Fruit fly (Drosophila melanogaster): ENCODE results near the gene CG32982.

Gene CG32982

DNA sequence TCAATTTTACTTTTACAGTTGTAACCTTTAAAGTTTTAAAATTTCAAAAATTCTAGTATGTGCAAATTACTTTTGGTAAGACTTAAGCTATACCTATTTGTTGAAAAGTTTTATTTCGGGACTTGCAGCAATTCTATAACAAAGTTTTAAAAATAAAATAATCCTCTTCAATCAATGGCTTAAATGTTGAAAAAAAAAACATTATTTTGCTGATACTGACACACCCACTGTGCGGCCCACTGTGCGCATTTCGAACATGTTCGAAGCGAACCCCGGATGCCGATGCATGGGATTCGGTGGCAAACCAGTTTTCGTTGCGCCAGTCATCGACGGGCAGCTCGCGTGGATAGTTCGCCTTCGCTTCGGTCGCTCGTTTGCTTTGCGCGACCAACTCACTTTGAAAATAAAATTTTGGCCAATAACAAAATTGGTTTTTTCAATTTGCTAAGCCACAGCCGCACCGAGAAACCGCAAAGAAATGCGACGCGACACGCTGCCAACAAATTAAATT, at the start of gene CG32982 (continued):
- no peak for TF ChIP-seq vnd (GFP tag; IDR thresholded peaks at IDR 0.05; ENCODE audit: partially characterized antibody)
- peak; percentile 80 for TF ChIP-seq CG3847 (GFP tag; IDR thresholded peaks at IDR 0.05)
- TF ChIP-seq CG4360 (GFP tag; IDR thresholded peaks at IDR 0.05) = peak; percentile 69
- TF ChIP-seq zen (tag; optimal IDR thresholded peaks at IDR 0.05) = peak; percentile 88
- TF ChIP-seq H2.0 (GFP tag; IDR thresholded peaks at IDR 0.05) = peak; percentile 74
- peak; percentile 77 for TF ChIP-seq mirr (GFP tag; optimal IDR thresholded peaks at IDR 0.05)
- TF ChIP-seq pho (GFP tag; optimal IDR thresholded peaks at IDR 0.05) = peak; percentile 93
- peak; percentile 67 for TF ChIP-seq salm (tag; optimal IDR thresholded peaks at IDR 0.05)
- TF ChIP-seq CG30403 (GFP tag; optimal IDR thresholded peaks at IDR 0.05) = peak; percentile 97
- peak; percentile 84 for TF ChIP-seq CG10147 (GFP tag; optimal IDR thresholded peaks at IDR 0.05)
- peak; percentile 87 for TF ChIP-seq NK7.1 (GFP tag; optimal IDR thresholded peaks at IDR 0.05)
- TF ChIP-seq al (GFP tag; IDR thresholded peaks at IDR 0.05) = peak; percentile 93
- peak; percentile 92 for TF ChIP-seq lab (GFP tag; optimal IDR thresholded peaks at IDR 0.05)
- TF ChIP-seq croc (GFP tag; conservative IDR thresholded peaks at IDR 0.05) = peak; percentile 86
- peak; percentile 81; the same call in 1 of the 2 replicates for TF ChIP-seq danr (GFP tag; IDR thresholded peaks at IDR 0.05)
- TF ChIP-seq HHEX (GFP tag; optimal IDR thresholded peaks at IDR 0.05) = peak; percentile 92
- peak; percentile 93 for TF ChIP-seq Atf6 (GFP tag; IDR thresholded peaks at IDR 0.05)
- TF ChIP-seq CG13123 (GFP tag; optimal IDR thresholded peaks at IDR 0.05) = peak; percentile 65
- peak in 1 of 2 experiments; percentile 90 for TF ChIP-seq eve (GFP tag; optimal IDR thresholded peaks at IDR 0.05)
- peak; percentile 64 for TF ChIP-seq CG10462 (GFP tag; optimal IDR thresholded peaks at IDR 0.05)
- no peak for TF ChIP-seq BEAF-32 (GFP tag; optimal IDR thresholded peaks at IDR 0.05)
- no peak for TF ChIP-seq MESR4 (GFP tag; optimal IDR thresholded peaks at IDR 0.05)
- no peak for TF ChIP-seq CG7745 (tag; optimal IDR thresholded peaks at IDR 0.05)
- TF ChIP-seq HLH4C (GFP tag; IDR thresholded peaks at IDR 0.05; ENCODE audit: partially characterized antibody) = peak; percentile 18; the same call in 1 of the 3 replicates
- peak; percentile 85 for TF ChIP-seq CG33557 (GFP tag; optimal IDR thresholded peaks at IDR 0.05)
- TF ChIP-seq ro (GFP tag; IDR thresholded peaks at IDR 0.05) = peak; percentile 81; the same call in 1 of the 2 replicates
- TF ChIP-seq CG3838 (GFP tag; optimal IDR thresholded peaks at IDR 0.05) = peak; percentile 36
- peak; percentile 93 for TF ChIP-seq CG2712 (tag; optimal IDR thresholded peaks at IDR 0.05)
- TF ChIP-seq CG3281 (GFP tag; optimal IDR thresholded peaks at IDR 0.05) = peak; percentile 94
- peak; percentile 57 for TF ChIP-seq maf-S (GFP tag; optimal IDR thresholded peaks at IDR 0.05)
- TF ChIP-seq ind (GFP tag; optimal IDR thresholded peaks at IDR 0.05) = peak; percentile 88
- TF ChIP-seq MBD-R2 (GFP tag; IDR thresholded peaks at IDR 0.05) = peak; percentile 71; the same call in 1 of the 2 replicates
- peak; percentile 93 for TF ChIP-seq sug (tag; optimal IDR thresholded peaks at IDR 0.05)
- TF ChIP-seq CG9609 (GFP tag; optimal IDR thresholded peaks at IDR 0.05) = peak; percentile 88
- TF ChIP-seq CG1024 (GFP tag; IDR thresholded peaks at IDR 0.05) = peak; percentile 43; the same call in 1 of the 2 replicates
- no peak for TF ChIP-seq hth (optimal IDR thresholded peaks at IDR 0.05)
- no peak; the same call in 1 of the 3 replicates for TF ChIP-seq Optix (GFP tag; IDR thresholded peaks at IDR 0.05)
- TF ChIP-seq crp (GFP tag; optimal IDR thresholded peaks at IDR 0.05) = peak in 1 of 2 experiments; percentile 61
- peak; percentile 89 for TF ChIP-seq ara (GFP tag; IDR thresholded peaks at IDR 0.05)
- peak; percentile 71 for TF ChIP-seq cas (GFP tag; IDR thresholded peaks at IDR 0.05)
- peak; percentile 82 for TF ChIP-seq Hmx (GFP tag; optimal IDR thresholded peaks at IDR 0.05)
- peak; percentile 90 for TF ChIP-seq CG18476 (GFP tag; optimal IDR thresholded peaks at IDR 0.05)
- peak; percentile 83 for TF ChIP-seq luna (GFP tag; optimal IDR thresholded peaks at IDR 0.05)
- no peak; the same call in none of the 2 replicates for TF ChIP-seq CG8765 (GFP tag; IDR thresholded peaks at IDR 0.05)
- TF ChIP-seq CG8089 (GFP tag; optimal IDR thresholded peaks at IDR 0.05) = peak; percentile 86
- no peak for TF ChIP-seq sna (GFP tag; IDR thresholded peaks at IDR 0.05; ENCODE audit: partially characterized antibody)
- peak; percentile 29 for TF ChIP-seq CG7271 (tag; optimal IDR thresholded peaks at IDR 0.05)
- TF ChIP-seq hkb (optimal IDR thresholded peaks at IDR 0.05) = no peak
- TF ChIP-seq hkb (GFP tag; IDR thresholded peaks at IDR 0.05) = peak; percentile 90
- peak; percentile 76 for TF ChIP-seq kah (GFP tag; optimal IDR thresholded peaks at IDR 0.05)
- no peak for TF ChIP-seq yki (optimal IDR thresholded peaks at IDR 0.05)

All from whole organism, embryonic.